Worm (Caenorhabditis elegans): ENCODE data around the gene C35D10.5.

C35D10.5 gene

ce11 chrIII:4878281-4878680 is 16.1 kb downstream of the C35D10.5 start, which contains the start of the genes tost-1 and arx-6 (continued):
- TF ChIP-seq Y116A8C.19 (tag; optimal IDR thresholded peaks at IDR 0.05; ENCODE audit: borderline replicate concordance): no peak
- TF ChIP-seq fos-1 (tag; optimal IDR thresholded peaks at IDR 0.05): peak; percentile 38
- TF ChIP-seq nhr-76 (tag; optimal IDR thresholded peaks at IDR 0.05): no peak
- no peak for TF ChIP-seq unc-62 (GFP tag; optimal IDR thresholded peaks at IDR 0.05)
- TF ChIP-seq aly-2 (tag; optimal IDR thresholded peaks at IDR 0.05): no peak
- TF ChIP-seq skn-1 (tag; optimal IDR thresholded peaks at IDR 0.05): peak; percentile 69

ce11 chrIII:4879445-4879844 is 17.3 kb downstream of the C35D10.5 start, which contains the start of gene C35D10.1:
TSS of gene C35D10.1 (plus strand) at chrIII:4879745.
- TF ChIP-seq ets-5 (GFP tag; IDR thresholded peaks at IDR 0.05) (no peak), snu-23 (GFP tag; optimal IDR thresholded peaks at IDR 0.05) (no peak), ceh-90 (tag; optimal IDR thresholded peaks at IDR 0.05) (no peak), dsc-1 (tag; optimal IDR thresholded peaks at IDR 0.05) (no peak), efl-1 (optimal IDR thresholded peaks at IDR 0.05) (no peak), efl-1 (GFP tag; optimal IDR thresholded peaks at IDR 0.05 in 1 of 2) (peak in 1 of 2 experiments; percentile 74), nhr-47 (tag; optimal IDR thresholded peaks at IDR 0.05) (no peak)

- TF ChIP-seq nhr-90 (tag; optimal IDR thresholded peaks at IDR 0.05; ENCODE audit: poor library complexity) (no peak), efl-1 (optimal IDR thresholded peaks at IDR 0.05) (no peak), efl-1 (GFP tag; optimal IDR thresholded peaks at IDR 0.05 in 1 of 2) (peak in 1 of 2 experiments; percentile 70), ceh-63 (GFP tag; optimal IDR thresholded peaks at IDR 0.05) (no peak), ceh-90 (tag; optimal IDR thresholded peaks at IDR 0.05) (no peak), nhr-71 (tag; optimal IDR thresholded peaks at IDR 0.05) (no peak), elt-2 (tag; optimal IDR thresholded peaks at IDR 0.05) (peak; percentile 55), unc-86 (tag; optimal IDR thresholded peaks at IDR 0.05) (no peak), rnt-1 (tag; optimal IDR thresholded peaks at IDR 0.05) (no peak), tlp-1 (tag; optimal IDR thresholded peaks at IDR 0.05) (no peak)
These were observed 19.8 kb downstream of the C35D10.5 start for ce11 chrIII:4881955-4882354.

- TF ChIP-seq nhr-90 (tag; optimal IDR thresholded peaks at IDR 0.05; ENCODE audit: poor library complexity) (no peak), lin-14 (GFP tag; optimal IDR thresholded peaks at IDR 0.05) (no peak), jun-1 (tag; optimal IDR thresholded peaks at IDR 0.05) (peak; percentile 29), sox-4 (tag; optimal IDR thresholded peaks at IDR 0.05) (no peak), elt-2 (tag; optimal IDR thresholded peaks at IDR 0.05) (peak; percentile 40)
These were observed 21.3 kb downstream of the C35D10.5 start, which contains the start of gene clec-5 for ce11 chrIII:4883429-4883828. TSS of gene clec-5 (minus strand) at chrIII:4883606.

ce11 chrIII:4887291-4887690 is 25.1 kb downstream of the C35D10.5 start, which contains the start of gene clec-6:
TSS of gene clec-6 (minus strand) at chrIII:4887444.
- TF ChIP-seq unc-86 (tag; optimal IDR thresholded peaks at IDR 0.05): no peak
- TF ChIP-seq elt-2 (tag; optimal IDR thresholded peaks at IDR 0.05): peak; percentile 51

ce11 chrIII:4890997-4891396 is 28.8 kb downstream of the C35D10.5 start, which contains the start of gene F26F4.5:
TSS of gene F26F4.5 (minus strand) at chrIII:4891252.
- TF ChIP-seq dpl-1 (GFP tag; optimal IDR thresholded peaks at IDR 0.05) (no peak), Y116A8C.19 (tag; optimal IDR thresholded peaks at IDR 0.05; ENCODE audit: borderline replicate concordance) (no peak), lin-39 (tag; optimal IDR thresholded peaks at IDR 0.05) (no peak)

- TF ChIP-seq vab-15 (tag; optimal IDR thresholded peaks at IDR 0.05) (no peak), efl-1 (optimal IDR thresholded peaks at IDR 0.05) (no peak), efl-1 (GFP tag; optimal IDR thresholded peaks at IDR 0.05 in 1 of 2) (no peak), tbx-2 (tag; optimal IDR thresholded peaks at IDR 0.05) (no peak), nhr-77 (tag; optimal IDR thresholded peaks at IDR 0.05) (no peak), alr-1 (tag; optimal IDR thresholded peaks at IDR 0.05; ENCODE audit: borderline replicate concordance) (no peak), mef-2 (tag; optimal IDR thresholded peaks at IDR 0.05) (no peak), mep-1 (tag; optimal IDR thresholded peaks at IDR 0.05) (no peak), aly-2 (tag; optimal IDR thresholded peaks at IDR 0.05) (peak; percentile 18), lin-14 (GFP tag; optimal IDR thresholded peaks at IDR 0.05) (no peak), lin-35 (GFP tag; optimal IDR thresholded peaks at IDR 0.05) (peak in 1 of 2 experiments; percentile 15), unc-130 (tag; optimal IDR thresholded peaks at IDR 0.05) (no peak)
These were observed 31.4 kb downstream of the C35D10.5 start, which contains the start of gene F26F4.6 for ce11 chrIII:4893540-4893939. TSS of gene F26F4.6 (minus strand) at chrIII:4893640.

Data from whole organism, L1 larva.